Worm (Caenorhabditis elegans) whole organism, L4 larva: ENCODE measurements around the gene ZK1098.12.
A peak's percentile ranks its signal among the peaks of the same experiment; 100 is the strongest.

ENCODE experiments used
- D1046.2 ChIP-seq: fragments of 200-800 bp; sonication (Bioruptor generic); IDR thresholded peaks from 2 replicates; pipeline ENCODE4 v1.3.6; 2022; ENCODE audit warnings: missing genetic modification characterization, missing compliant biosample characterization
- F10B5.3 ChIP-seq: sonication (generic microtip); optimal IDR thresholded peaks from 2 replicates; lab custom pipeline; 2016; ENCODE audit warnings: mild to moderate bottlenecking, missing genetic modification characterization, missing compliant biosample characterization
- F37D6.2 ChIP-seq: sonication (generic microtip); optimal IDR thresholded peaks from 2 replicates; lab custom pipeline; 2016; ENCODE audit warnings: mild to moderate bottlenecking, missing genetic modification characterization, missing compliant biosample characterization
- Y105C5A.15 ChIP-seq: fragments of 200-800 bp; sonication (Bioruptor generic); IDR thresholded peaks from 2 replicates; pipeline ENCODE4 v1.3.6; 2022; ENCODE audit warnings: missing genetic modification characterization, missing compliant biosample characterization
- Y48G9A.11 ChIP-seq: fragments of 200-800 bp; sonication (Bioruptor generic); IDR thresholded peaks from 2 replicates; pipeline ENCODE4 v1.3.6; 2022; ENCODE audit warnings: missing genetic modification reagents, missing genetic modification characterization, missing compliant biosample characterization
- Y5F2A.4 ChIP-seq: fragments of 200-800 bp; sonication (Bioruptor generic); optimal IDR thresholded peaks from 2 replicates; lab custom pipeline; 2018; ENCODE audit warnings: mild to moderate bottlenecking, missing genetic modification characterization, missing compliant biosample characterization
- aha-1 ChIP-seq: fragments of 150-350 bp; peaks from one replicate; lab custom pipeline; 2014; ENCODE audit warnings: missing biosample characterization, missing genetic modification characterization
- ceh-20 ChIP-seq: fragments of 200-800 bp; sonication (Bioruptor generic); IDR thresholded peaks from 2 replicates; pipeline ENCODE4 v1.3.6; 2022; ENCODE audit warnings: missing genetic modification reagents, missing genetic modification characterization, missing compliant biosample characterization
- ceh-44 ChIP-seq: fragments of 200-800 bp; sonication (Bioruptor generic); IDR thresholded peaks from 2 replicates; pipeline ENCODE4 v1.3.6; 2022; ENCODE audit warnings: missing genetic modification reagents, missing genetic modification characterization, missing compliant biosample characterization
- ceh-62 ChIP-seq: sonication (generic microtip); optimal IDR thresholded peaks from 2 replicates; lab custom pipeline; 2017; ENCODE audit warnings: missing biosample characterization, missing genetic modification characterization
- ces-1 ChIP-seq: fragments of 150-350 bp; sonication (generic microtip); optimal IDR thresholded peaks from 4 replicates; lab custom pipeline; 2014; ENCODE audit warnings: missing biosample characterization, missing genetic modification reagents, missing genetic modification characterization
- cey-2 ChIP-seq: sonication (generic microtip); optimal IDR thresholded peaks from 3 replicates; lab custom pipeline; 2017; ENCODE audit warnings: missing genetic modification characterization, mild to moderate bottlenecking, missing compliant biosample characterization, antibody characterized with exemption, borderline replicate concordance; ENCODE audit not compliant: insufficient read depth
- daf-16 ChIP-seq, 3 experiments: sonication (generic microtip); optimal IDR thresholded peaks; 2 replicates each; lab custom pipeline; 2016 to 2017; ENCODE audit warnings: missing genetic modification characterization in 3 of 3, missing genetic modification reagents in 3 of 3, mild to moderate bottlenecking in 2 of 3, missing compliant biosample characterization in 2 of 3, missing biosample characterization in 1 of 3, moderate library complexity in 1 of 3
- daf-19 ChIP-seq: fragments of 200-800 bp; sonication (Bioruptor generic); conservative IDR thresholded peaks from 2 replicates; pipeline ENCODE4 v1.3.6; 2022; ENCODE audit warnings: missing genetic modification characterization, missing compliant biosample characterization
- dmd-6 ChIP-seq: fragments of 200-800 bp; sonication (Bioruptor generic); IDR thresholded peaks from 2 replicates; pipeline ENCODE4 v1.3.6; 2022; ENCODE audit warnings: missing genetic modification reagents, missing genetic modification characterization, missing compliant biosample characterization
- dmd-8 ChIP-seq: fragments of 200-800 bp; sonication (Bioruptor generic); IDR thresholded peaks from 2 replicates; pipeline ENCODE4 v1.3.6; 2022; ENCODE audit warnings: missing genetic modification characterization, missing compliant biosample characterization
- dpl-1 ChIP-seq: fragments of 150-350 bp; optimal IDR thresholded peaks from 2 replicates; lab custom pipeline; 2014; ENCODE audit warnings: missing biosample characterization, missing genetic modification reagents, missing genetic modification characterization
- duxl-1 ChIP-seq: sonication (generic microtip); optimal IDR thresholded peaks from 2 replicates; lab custom pipeline; 2016; ENCODE audit warnings: mild to moderate bottlenecking, missing genetic modification characterization, moderate library complexity, missing compliant biosample characterization; ENCODE audit not compliant: poor library complexity
- dve-1 ChIP-seq: sonication (generic microtip); optimal IDR thresholded peaks from 2 replicates; lab custom pipeline; 2017; ENCODE audit warnings: antibody characterized with exemption, mild to moderate bottlenecking, missing genetic modification characterization, missing compliant biosample characterization; ENCODE audit not compliant: insufficient read depth
- egl-43 ChIP-seq: fragments of 200-800 bp; sonication (Bioruptor generic); IDR thresholded peaks from 2 replicates; pipeline ENCODE4 v1.3.6; 2022; ENCODE audit warnings: missing genetic modification reagents, missing genetic modification characterization, missing compliant biosample characterization
- fkh-10 ChIP-seq: fragments of 150-350 bp; optimal IDR thresholded peaks from 2 replicates; lab custom pipeline; 2014; ENCODE audit warnings: missing biosample characterization, missing genetic modification reagents, missing genetic modification characterization
- hlh-11 ChIP-seq: fragments of 200-800 bp; sonication (Bioruptor generic); optimal IDR thresholded peaks from 2 replicates; lab custom pipeline; 2018; ENCODE audit warnings: mild to moderate bottlenecking, missing genetic modification characterization, missing compliant biosample characterization
- lin-1 ChIP-seq: fragments of 200-800 bp; sonication (Bioruptor generic); IDR thresholded peaks from 2 replicates; pipeline ENCODE4 v1.3.6; 2022; ENCODE audit warnings: missing genetic modification reagents, missing genetic modification characterization, missing compliant biosample characterization
- lin-15B ChIP-seq: fragments of 150-350 bp; sonication (generic microtip); optimal IDR thresholded peaks from 3 replicates; lab custom pipeline; 2014; ENCODE audit warnings: missing biosample characterization, missing genetic modification characterization
- lin-29 ChIP-seq: fragments of 200-800 bp; sonication (Bioruptor generic); IDR thresholded peaks from 2 replicates; pipeline ENCODE4 v1.3.6; 2022; ENCODE audit warnings: missing genetic modification reagents, missing genetic modification characterization, missing compliant biosample characterization
- lin-39 ChIP-seq: fragments of 150-350 bp; optimal IDR thresholded peaks from 2 replicates; lab custom pipeline; 2014; ENCODE audit warnings: missing biosample characterization, missing genetic modification reagents, missing genetic modification characterization
- lsy-2 ChIP-seq, 2 experiments: fragments of 150-350 bp in 1 of 2; sonication (generic microtip) in 1 of 2; optimal IDR thresholded peaks; 2 replicates each; lab custom pipeline; 2014 to 2017; ENCODE audit warnings: missing biosample characterization in 2 of 2, missing genetic modification characterization in 2 of 2
- mes-2 ChIP-seq: sonication (generic microtip); optimal IDR thresholded peaks from 2 replicates; lab custom pipeline; 2016; ENCODE audit warnings: missing genotype, mild to moderate bottlenecking, missing genetic modification characterization, missing compliant biosample characterization; ENCODE audit not compliant: poor library complexity, severe bottlenecking
- mxl-2 ChIP-seq: fragments of 200-800 bp; sonication (Bioruptor generic); conservative IDR thresholded peaks from 2 replicates; pipeline ENCODE4 v1.3.6; 2022; ENCODE audit warnings: missing genetic modification reagents, missing genetic modification characterization, missing compliant biosample characterization
- nhr-11 ChIP-seq: fragments of 150-350 bp; optimal IDR thresholded peaks from 2 replicates; lab custom pipeline; 2014; ENCODE audit warnings: missing biosample characterization, missing genetic modification characterization
- nhr-111 ChIP-seq: fragments of 200-800 bp; sonication (Bioruptor generic); optimal IDR thresholded peaks from 2 replicates; lab custom pipeline; 2018; ENCODE audit warnings: mild to moderate bottlenecking, missing genetic modification characterization, missing compliant biosample characterization
- nhr-237 ChIP-seq: sonication (generic microtip); optimal IDR thresholded peaks from 2 replicates; lab custom pipeline; 2017; ENCODE audit warnings: missing biosample characterization, missing genetic modification characterization
- nhr-41 ChIP-seq: fragments of 200-800 bp; sonication (Bioruptor generic); IDR thresholded peaks from 2 replicates; pipeline ENCODE4 v1.3.6; 2022; ENCODE audit warnings: missing genetic modification reagents, missing genetic modification characterization, missing compliant biosample characterization
- nhr-42 ChIP-seq: fragments of 200-800 bp; sonication (Bioruptor generic); IDR thresholded peaks from 2 replicates; pipeline ENCODE4 v1.3.6; 2022; ENCODE audit warnings: missing genetic modification characterization, missing compliant biosample characterization
- nhr-6 ChIP-seq: fragments of 150-350 bp; optimal IDR thresholded peaks from 2 replicates; lab custom pipeline; 2014; ENCODE audit warnings: missing biosample characterization, missing genetic modification characterization
- nhr-76 ChIP-seq: fragments of 150-350 bp; optimal IDR thresholded peaks from 2 replicates; lab custom pipeline; 2014; ENCODE audit warnings: missing biosample characterization, missing genetic modification characterization
- nhr-77 ChIP-seq: fragments of 150-350 bp; optimal IDR thresholded peaks from 2 replicates; lab custom pipeline; 2014; ENCODE audit warnings: missing biosample characterization, missing genetic modification characterization
- saeg-2 ChIP-seq: fragments of 200-800 bp; sonication (Bioruptor generic); IDR thresholded peaks from 2 replicates; pipeline ENCODE4 v1.3.6; 2022; ENCODE audit warnings: missing genetic modification reagents, missing genetic modification characterization, missing compliant biosample characterization
- set-16 ChIP-seq: fragments of 200-800 bp; sonication (Bioruptor generic); IDR thresholded peaks from 2 replicates; pipeline ENCODE4 v1.3.6; 2022; ENCODE audit warnings: missing genetic modification reagents, missing genetic modification characterization, missing compliant biosample characterization
- skn-1 ChIP-seq: fragments of 150-350 bp; optimal IDR thresholded peaks from 2 replicates; lab custom pipeline; 2014; ENCODE audit warnings: missing biosample characterization, missing genetic modification characterization
- snpc-1.2 ChIP-seq: fragments of 200-800 bp; sonication (Bioruptor generic); IDR thresholded peaks from 2 replicates; pipeline ENCODE4 v1.3.6; 2022; ENCODE audit warnings: missing genetic modification reagents, missing genetic modification characterization, missing compliant biosample characterization
- spr-1 ChIP-seq: sonication (generic microtip); optimal IDR thresholded peaks from 2 replicates; lab custom pipeline; 2016; ENCODE audit warnings: mild to moderate bottlenecking, missing genetic modification characterization, missing compliant biosample characterization
- spr-3 ChIP-seq: fragments of 200-800 bp; sonication (Bioruptor generic); optimal IDR thresholded peaks from 2 replicates; lab custom pipeline; 2018; ENCODE audit warnings: mild to moderate bottlenecking, missing genetic modification characterization, missing compliant biosample characterization
- unc-130 ChIP-seq: sonication (generic microtip); optimal IDR thresholded peaks from 2 replicates; lab custom pipeline; 2016; ENCODE audit warnings: missing genetic modification reagents, missing genetic modification characterization, missing compliant biosample characterization
- unc-62 ChIP-seq, 3 experiments: fragments of 150-350 bp in 1 of 3; sonication (generic microtip); optimal IDR thresholded peaks in 2 of 3; peaks in 1 of 3; 1 replicate in 1 of 3; 2 replicates in 2 of 3; lab custom pipeline; 2014 to 2017; ENCODE audit warnings: missing biosample characterization in 3 of 3, missing genetic modification characterization in 3 of 3, missing genetic modification reagents in 3 of 3, missing genotype in 1 of 3
- zag-1 ChIP-seq: fragments of 150-350 bp; optimal IDR thresholded peaks from 2 replicates; lab custom pipeline; 2014; ENCODE audit warnings: missing biosample characterization, missing genetic modification characterization
- zfp-3 ChIP-seq: fragments of 200-800 bp; sonication (Bioruptor generic); conservative IDR thresholded peaks from 2 replicates; pipeline ENCODE4 v1.3.6; 2022; ENCODE audit warnings: missing genetic modification reagents, missing genetic modification characterization, missing compliant biosample characterization
- zip-2 ChIP-seq: fragments of 150-350 bp; optimal IDR thresholded peaks from 2 replicates; lab custom pipeline; 2014; ENCODE audit warnings: missing biosample characterization, missing genetic modification characterization

The ZK1098.12 gene

ce11 chrIII:9521410-9522090, 23.4 kb upstream of the ZK1098.12 start, which contains the start of the genes clu-1 and prp-40 (continued):
- TF ChIP-seq nhr-42 (GFP tag; lab: Robert Waterston, UW) (peak; percentile 79; the same call in 1 of the 2 replicates), daf-16 (GFP tag; optimal IDR thresholded peaks at IDR 0.05; lab: Kevin White, UChicago) (peak in 1 of 2 experiments; percentile 55), daf-16 (tag; optimal IDR thresholded peaks at IDR 0.05; lab: Kevin White, UChicago) (peak; percentile 72), snpc-1.2 (GFP tag; lab: Robert Waterston, UW) (0 out of 2 replicates have a peak, but pooled peaks have one; percentile 14), spr-3 (GFP tag; lab: Kevin White, UChicago) (peak; percentile 27), aha-1 (peak; percentile 98), Y48G9A.11 (no peak), nhr-77 (tag; lab: Kevin White, UChicago) (peak; percentile 78), F10B5.3 (tag; lab: Kevin White, UChicago) (peak; percentile 36), F37D6.2 (tag; lab: Kevin White, UChicago) (peak; percentile 51), saeg-2 (GFP tag; lab: Robert Waterston, UW) (no peak), zfp-3 (GFP tag; lab: Robert Waterston, UW) (peak; percentile 57; the same call in 1 of the 2 replicates), hlh-11 (tag; lab: Kevin White, UChicago) (peak; percentile 87), fkh-10 (GFP tag; lab: Kevin White, UChicago) (peak; percentile 76), nhr-111 (GFP tag; lab: Kevin White, UChicago) (no peak), egl-43 (GFP tag; lab: Robert Waterston, UW) (peak; percentile 28; the same call in 1 of the 2 replicates), unc-130 (GFP tag; lab: Kevin White, UChicago) (peak; percentile 44), Y5F2A.4 (no peak), dmd-8 (GFP tag; lab: Robert Waterston, UW) (no peak), lin-39 (tag; lab: Kevin White, UChicago) (no peak), set-16 (no peak), nhr-6 (tag; lab: Kevin White, UChicago) (peak; percentile 91), duxl-1 (tag; lab: Kevin White, UChicago) (peak; percentile 72), skn-1 (tag; lab: Kevin White, UChicago) (no peak), ces-1 (GFP tag; lab: Kevin White, UChicago) (no peak), daf-19 (no peak), dpl-1 (peak; percentile 83), ceh-20 (GFP tag; lab: Robert Waterston, UW) (peak; percentile 52; the same call in 1 of the 2 replicates), lin-1 (no peak), cey-2 (tag; lab: Kevin White, UChicago) (no peak), nhr-11 (tag; lab: Kevin White, UChicago) (peak; percentile 85), lin-15B (peak; percentile 20), ceh-62 (tag; lab: Kevin White, UChicago) (no peak), dmd-6 (GFP tag; lab: Robert Waterston, UW) (peak; percentile 75), ceh-44 (0 out of 2 replicates have a peak, but pooled peaks have one; percentile 41), nhr-237 (no peak), nhr-41 (no peak), lin-29 (GFP tag; lab: Robert Waterston, UW) (0 out of 2 replicates have a peak, but pooled peaks have one; percentile 12), lsy-2 (tag; optimal IDR thresholded peaks at IDR 0.05; lab: Kevin White, UChicago) (peak; percentile 70 to 94), Y105C5A.15 (GFP tag; lab: Robert Waterston, UW) (no peak), mes-2 (tag; lab: Kevin White, UChicago) (peak; percentile 93), unc-62 (GFP tag; optimal IDR thresholded peaks at IDR 0.05 in 1 of 2; lab: Kevin White, UChicago) (peak in 1 of 2 experiments; percentile 99), unc-62 (tag; optimal IDR thresholded peaks at IDR 0.05; lab: Kevin White, UChicago) (no peak), zip-2 (tag; lab: Kevin White, UChicago) (peak; percentile 17), dve-1 (tag; lab: Kevin White, UChicago) (peak; percentile 90), nhr-76 (no peak), spr-1 (tag; lab: Kevin White, UChicago) (peak; percentile 62), D1046.2 (GFP tag; lab: Robert Waterston, UW) (no peak), mxl-2 (GFP tag; lab: Robert Waterston, UW) (no peak), zag-1 (tag; lab: Kevin White, UChicago) (no peak)
